Worm (Caenorhabditis elegans) whole organism, L4 larva: ENCODE results near the gene klp-3.

Experiments used
- D1046.2 ChIP-seq: fragments of 200-800 bp; sonication (Bioruptor generic); IDR thresholded peaks from 2 replicates; pipeline ENCODE4 v1.3.6; 2022; ENCODE audit warnings: missing genetic modification characterization, missing compliant biosample characterization
- F37D6.2 ChIP-seq: sonication (generic microtip); optimal IDR thresholded peaks from 2 replicates; lab custom pipeline; 2016; ENCODE audit warnings: mild to moderate bottlenecking, missing genetic modification characterization, missing compliant biosample characterization
- F49E8.2 ChIP-seq: sonication (generic microtip); optimal IDR thresholded peaks from 2 replicates; lab custom pipeline; 2016; ENCODE audit warnings: missing compliant biosample characterization, mild to moderate bottlenecking, missing genetic modification characterization, borderline replicate concordance
- T26A8.4 ChIP-seq: fragments of 200-800 bp; sonication (Bioruptor generic); IDR thresholded peaks from 2 replicates; pipeline ENCODE4 v1.3.6; 2022; ENCODE audit warnings: missing genetic modification characterization, missing compliant biosample characterization
- Y48G9A.11 ChIP-seq: fragments of 200-800 bp; sonication (Bioruptor generic); IDR thresholded peaks from 2 replicates; pipeline ENCODE4 v1.3.6; 2022; ENCODE audit warnings: missing genetic modification reagents, missing genetic modification characterization, missing compliant biosample characterization
- Y75B8A.6 ChIP-seq: fragments of 200-800 bp; sonication (Bioruptor generic); IDR thresholded peaks from 2 replicates; pipeline ENCODE4 v1.3.6; 2022; ENCODE audit warnings: missing genetic modification reagents, missing genetic modification characterization, missing compliant biosample characterization
- ZK337.2 ChIP-seq: fragments of 200-800 bp; sonication (Bioruptor generic); IDR thresholded peaks from 2 replicates; pipeline ENCODE4 v1.3.6; 2022; ENCODE audit warnings: missing genetic modification reagents, missing genetic modification characterization, missing compliant biosample characterization
- aha-1 ChIP-seq: fragments of 150-350 bp; peaks from one replicate; lab custom pipeline; 2014; ENCODE audit warnings: missing biosample characterization, missing genetic modification characterization
- ama-1 ChIP-seq: fragments of 150-350 bp; optimal IDR thresholded peaks from 2 replicates; lab custom pipeline; 2014; ENCODE audit warnings: inconsistent platforms, mixed read lengths
- ceh-32 ChIP-seq: sonication (generic microtip); optimal IDR thresholded peaks from 2 replicates; lab custom pipeline; 2016; ENCODE audit warnings: mild to moderate bottlenecking, missing genetic modification characterization, missing compliant biosample characterization; ENCODE audit not compliant: poor library complexity
- ceh-62 ChIP-seq: sonication (generic microtip); optimal IDR thresholded peaks from 2 replicates; lab custom pipeline; 2017; ENCODE audit warnings: missing biosample characterization, missing genetic modification characterization
- ces-1 ChIP-seq: fragments of 150-350 bp; sonication (generic microtip); optimal IDR thresholded peaks from 4 replicates; lab custom pipeline; 2014; ENCODE audit warnings: missing biosample characterization, missing genetic modification reagents, missing genetic modification characterization
- daf-12 ChIP-seq: fragments of 150-350 bp; optimal IDR thresholded peaks from 2 replicates; lab custom pipeline; 2014; ENCODE audit warnings: missing biosample characterization, missing genetic modification reagents, missing genetic modification characterization
- daf-19 ChIP-seq: fragments of 200-800 bp; sonication (Bioruptor generic); conservative IDR thresholded peaks from 2 replicates; pipeline ENCODE4 v1.3.6; 2022; ENCODE audit warnings: missing genetic modification characterization, missing compliant biosample characterization
- dmd-6 ChIP-seq: fragments of 200-800 bp; sonication (Bioruptor generic); IDR thresholded peaks from 2 replicates; pipeline ENCODE4 v1.3.6; 2022; ENCODE audit warnings: missing genetic modification reagents, missing genetic modification characterization, missing compliant biosample characterization
- dmd-8 ChIP-seq: fragments of 200-800 bp; sonication (Bioruptor generic); IDR thresholded peaks from 2 replicates; pipeline ENCODE4 v1.3.6; 2022; ENCODE audit warnings: missing genetic modification characterization, missing compliant biosample characterization
- egl-43 ChIP-seq: fragments of 200-800 bp; sonication (Bioruptor generic); IDR thresholded peaks from 2 replicates; pipeline ENCODE4 v1.3.6; 2022; ENCODE audit warnings: missing genetic modification reagents, missing genetic modification characterization, missing compliant biosample characterization
- fkh-10 ChIP-seq: fragments of 150-350 bp; optimal IDR thresholded peaks from 2 replicates; lab custom pipeline; 2014; ENCODE audit warnings: missing biosample characterization, missing genetic modification reagents, missing genetic modification characterization
- gei-8 ChIP-seq: fragments of 200-800 bp; sonication (Bioruptor generic); optimal IDR thresholded peaks from 2 replicates; lab custom pipeline; 2018; ENCODE audit warnings: mild to moderate bottlenecking, missing genetic modification characterization, missing compliant biosample characterization
- hlh-30 ChIP-seq: sonication (generic microtip); optimal IDR thresholded peaks from 2 replicates; lab custom pipeline; 2017; ENCODE audit warnings: antibody characterized with exemption, mild to moderate bottlenecking, missing genetic modification characterization, missing compliant biosample characterization; ENCODE audit not compliant: insufficient read depth
- lin-38 ChIP-seq: fragments of 200-800 bp; sonication (Bioruptor generic); IDR thresholded peaks from 2 replicates; pipeline ENCODE4 v1.3.6; 2022; ENCODE audit warnings: missing genetic modification reagents, missing genetic modification characterization, missing compliant biosample characterization
- lsy-2 ChIP-seq, 2 experiments: fragments of 150-350 bp in 1 of 2; sonication (generic microtip) in 1 of 2; optimal IDR thresholded peaks; 2 replicates each; lab custom pipeline; 2014 to 2017; ENCODE audit warnings: missing biosample characterization in 2 of 2, missing genetic modification characterization in 2 of 2
- mep-1 ChIP-seq: fragments of 150-350 bp; sonication (generic microtip); optimal IDR thresholded peaks from 3 replicates; lab custom pipeline; 2014; ENCODE audit warnings: missing biosample characterization, missing genetic modification characterization
- nhr-102 ChIP-seq: sonication (generic microtip); optimal IDR thresholded peaks from 2 replicates; lab custom pipeline; 2016; ENCODE audit warnings: mild to moderate bottlenecking, missing genetic modification characterization, moderate library complexity, missing compliant biosample characterization
- nhr-41 ChIP-seq: fragments of 200-800 bp; sonication (Bioruptor generic); IDR thresholded peaks from 2 replicates; pipeline ENCODE4 v1.3.6; 2022; ENCODE audit warnings: missing genetic modification reagents, missing genetic modification characterization, missing compliant biosample characterization
- nhr-48 ChIP-seq: sonication (generic microtip); optimal IDR thresholded peaks from 2 replicates; lab custom pipeline; 2016; ENCODE audit warnings: mild to moderate bottlenecking, missing genetic modification characterization, missing compliant biosample characterization
- nhr-76 ChIP-seq: fragments of 150-350 bp; optimal IDR thresholded peaks from 2 replicates; lab custom pipeline; 2014; ENCODE audit warnings: missing biosample characterization, missing genetic modification characterization
- pqm-1 ChIP-seq: sonication (generic microtip); optimal IDR thresholded peaks from 2 replicates; lab custom pipeline; 2017; ENCODE audit warnings: missing biosample characterization, missing genetic modification characterization
- zag-1 ChIP-seq: fragments of 150-350 bp; optimal IDR thresholded peaks from 2 replicates; lab custom pipeline; 2014; ENCODE audit warnings: missing biosample characterization, missing genetic modification characterization
- ztf-11 ChIP-seq: fragments of 150-350 bp; optimal IDR thresholded peaks from 2 replicates; lab custom pipeline; 2014; ENCODE audit warnings: missing biosample characterization, missing genetic modification characterization
- ztf-7 ChIP-seq: fragments of 150-350 bp; optimal IDR thresholded peaks from 2 replicates; lab custom pipeline; 2014; ENCODE audit warnings: missing biosample characterization, missing genetic modification characterization

The klp-3 gene

DNA sequence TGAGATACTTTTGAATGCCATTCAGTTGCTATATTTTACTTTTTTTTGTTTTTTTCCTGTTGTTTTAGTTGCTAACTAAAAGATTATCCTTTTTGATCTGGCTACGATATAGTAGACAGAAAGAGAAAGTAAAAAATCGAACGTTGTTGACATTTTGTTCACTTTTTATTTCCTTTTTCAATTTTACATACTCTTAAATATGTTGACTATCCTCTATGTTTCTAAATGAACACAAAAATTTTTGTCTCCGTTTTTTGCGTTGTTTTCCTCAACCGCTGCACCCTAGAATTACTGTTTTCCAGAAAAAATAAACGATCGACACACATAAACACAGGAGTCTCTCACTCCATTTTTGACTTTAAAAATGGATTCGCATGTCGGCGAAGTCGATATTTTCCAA lies at the start of gene klp-3:
klp-3 (plus strand) TSS at position 301 of the 400 bp plus-strand sequence.
- TF ChIP-seq nhr-102 (tag; lab: Kevin White, UChicago) (no peak), F37D6.2 (tag; lab: Kevin White, UChicago) (no peak), ceh-32 (no peak), nhr-76 (tag; lab: Kevin White, UChicago) (no peak), gei-8 (no peak)

DNA sequence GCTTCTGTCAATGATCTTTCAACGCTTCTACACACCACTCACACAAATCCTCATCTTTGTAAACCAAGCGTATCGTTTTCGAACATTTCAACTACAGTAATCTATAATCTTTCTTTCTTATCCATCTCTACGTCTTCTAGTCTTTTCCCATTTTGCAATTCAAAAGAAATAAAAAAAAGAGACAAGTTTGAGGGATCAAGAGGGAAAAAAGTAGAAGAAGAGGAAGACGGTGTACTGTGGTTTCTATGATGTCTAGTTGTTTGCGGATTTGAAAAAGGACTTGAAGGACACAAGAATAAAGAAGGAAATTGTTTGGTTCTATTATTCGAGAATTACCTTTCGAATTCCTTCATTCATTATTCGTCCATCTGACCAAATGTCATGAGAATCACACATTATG lies 49.6 kb upstream of the klp-3 start:
- TF ChIP-seq daf-12 (tag; lab: Kevin White, UChicago) (no peak), ceh-62 (no peak), F49E8.2 (tag; lab: Kevin White, UChicago) (no peak), mep-1 (tag; lab: Kevin White, UChicago) (no peak), ama-1 (lab: Kevin White, UChicago) (no peak)

DNA sequence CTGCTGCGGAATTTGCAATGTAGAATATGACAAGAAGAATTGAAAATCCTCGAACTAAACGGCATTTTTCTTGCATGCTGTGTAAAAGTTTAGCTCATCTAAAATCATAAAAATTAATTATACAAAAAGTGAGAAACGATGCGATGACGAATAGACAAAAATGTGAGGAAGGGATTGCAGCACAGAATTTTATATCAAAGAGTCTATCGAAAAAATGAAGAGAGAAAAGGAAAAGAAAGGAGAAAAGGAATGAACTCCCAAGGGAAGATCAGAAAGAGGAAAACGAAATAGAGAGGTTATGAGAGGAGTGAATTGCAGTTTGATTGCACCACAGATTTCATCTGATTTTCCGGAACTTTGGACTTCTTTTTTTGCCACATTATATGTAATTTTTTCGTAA lies 47.9 kb upstream of the klp-3 start, which contains the start of gene glr-4:
glr-4 (minus strand) TSS at position 101 of the 400 bp plus-strand sequence.
- TF ChIP-seq nhr-48 (tag; lab: Kevin White, UChicago) (no peak), Y75B8A.6 (GFP tag; lab: Robert Waterston, UW) (no peak), ztf-7 (tag; lab: Kevin White, UChicago) (no peak), F49E8.2 (tag; lab: Kevin White, UChicago) (no peak)

DNA sequence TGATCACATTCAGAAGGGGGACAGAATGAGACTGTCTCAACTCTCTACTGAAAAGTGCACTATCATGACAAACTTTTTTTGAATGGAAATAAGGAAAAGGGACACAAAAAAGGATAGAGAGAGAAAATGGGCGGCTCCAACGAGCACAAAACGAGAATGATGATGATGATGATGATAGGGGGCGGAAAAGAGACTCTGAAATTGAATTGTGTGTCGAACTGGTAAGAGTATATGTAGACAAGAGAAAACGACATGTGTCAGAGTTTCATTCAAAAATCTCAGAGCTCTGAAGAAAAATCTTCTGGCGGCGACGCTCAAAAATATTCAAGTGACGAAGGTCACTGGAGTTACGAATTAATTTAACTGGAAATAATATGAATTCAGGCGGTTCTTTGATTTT lies 46.9 kb upstream of the klp-3 start:
- TF ChIP-seq ces-1 (GFP tag; lab: Kevin White, UChicago) (peak; percentile 40), fkh-10 (GFP tag; lab: Kevin White, UChicago) (peak; percentile 10), ZK337.2 (GFP tag; lab: Robert Waterston, UW) (no peak)
- TF ChIP-seq, all 104 proteins: peak for 2

DNA sequence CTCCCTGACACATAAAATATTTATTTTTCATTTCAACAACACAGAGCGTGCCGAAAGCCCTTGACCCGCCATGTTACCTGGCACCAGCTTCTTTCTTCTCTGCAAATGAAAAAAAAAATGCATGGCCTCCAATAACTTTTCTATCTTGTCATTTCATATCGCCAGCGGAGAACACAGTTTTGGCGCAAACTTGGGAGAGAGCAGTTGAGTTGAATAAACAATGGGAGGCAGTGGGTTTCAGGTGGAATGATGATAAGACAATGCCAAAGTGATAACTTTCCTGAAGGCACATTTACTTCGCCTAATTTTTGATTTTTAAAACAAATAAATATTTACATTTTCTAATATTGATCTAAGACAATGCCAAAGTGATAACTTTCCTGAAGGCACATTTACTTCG lies 40.9 kb upstream of the klp-3 start:
- TF ChIP-seq lsy-2 (tag; optimal IDR thresholded peaks at IDR 0.05; lab: Kevin White, UChicago) (no peak), Y48G9A.11 (GFP tag; lab: Robert Waterston, UW) (no peak), pqm-1 (tag; lab: Kevin White, UChicago) (peak; percentile 52), dmd-6 (GFP tag; lab: Robert Waterston, UW) (peak; percentile 25; the same call in 1 of the 2 replicates), lin-38 (GFP tag; lab: Robert Waterston, UW) (no peak), daf-12 (tag; lab: Kevin White, UChicago) (no peak)

DNA sequence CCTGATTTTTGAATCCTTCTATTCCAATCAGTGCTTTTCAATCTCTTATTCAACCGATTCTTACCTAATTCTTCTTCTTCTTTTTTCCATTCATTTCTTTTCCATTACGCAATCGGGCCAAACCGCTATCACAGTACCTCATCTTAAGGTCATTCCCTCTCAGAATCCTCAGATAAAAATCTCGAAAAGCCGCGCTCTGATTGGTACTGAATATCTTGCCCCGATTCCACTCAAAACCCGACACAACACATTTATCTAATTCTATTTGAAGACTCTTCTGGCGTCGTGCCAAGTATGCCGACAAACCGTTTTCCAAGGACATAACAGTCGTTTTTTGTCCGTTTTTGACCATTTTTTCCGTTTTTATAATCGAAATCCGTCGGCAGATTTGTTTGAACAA lies 40.3 kb upstream of the klp-3 start:
- TF ChIP-seq daf-19 (GFP tag; lab: Robert Waterston, UW) = no peak
- no peak for TF ChIP-seq egl-43 (GFP tag; lab: Robert Waterston, UW)
- no peak for TF ChIP-seq zag-1 (tag; lab: Kevin White, UChicago)
- no peak for TF ChIP-seq T26A8.4 (GFP tag; lab: Robert Waterston, UW)
- TF ChIP-seq dmd-8 (GFP tag; lab: Robert Waterston, UW) = no peak
- no peak for TF ChIP-seq ztf-11 (tag; lab: Kevin White, UChicago)
- TF ChIP-seq aha-1 (tag; lab: Kevin White, UChicago) = no peak
- no peak for TF ChIP-seq nhr-41 (GFP tag; lab: Robert Waterston, UW)
- no peak for TF ChIP-seq hlh-30
- TF ChIP-seq nhr-102 (tag; lab: Kevin White, UChicago) = no peak
- TF ChIP-seq D1046.2 = no peak
- TF ChIP-seq, all 104 proteins: peak for 0
